Fruit fly (Drosophila melanogaster) S2 (cell line): Measurements from ENCODE around the gene CG5892.

ENCODE experiments used
- CG8478 ChIP-seq: fragments of >200 bp; optimal IDR thresholded peaks from 2 replicates; lab custom pipeline; 2018
- CTCF ChIP-seq, 2 experiments: fragments of >200 bp; optimal IDR thresholded peaks; 2 replicates each; lab custom pipeline; 2018

The CG5892 gene

DNA sequence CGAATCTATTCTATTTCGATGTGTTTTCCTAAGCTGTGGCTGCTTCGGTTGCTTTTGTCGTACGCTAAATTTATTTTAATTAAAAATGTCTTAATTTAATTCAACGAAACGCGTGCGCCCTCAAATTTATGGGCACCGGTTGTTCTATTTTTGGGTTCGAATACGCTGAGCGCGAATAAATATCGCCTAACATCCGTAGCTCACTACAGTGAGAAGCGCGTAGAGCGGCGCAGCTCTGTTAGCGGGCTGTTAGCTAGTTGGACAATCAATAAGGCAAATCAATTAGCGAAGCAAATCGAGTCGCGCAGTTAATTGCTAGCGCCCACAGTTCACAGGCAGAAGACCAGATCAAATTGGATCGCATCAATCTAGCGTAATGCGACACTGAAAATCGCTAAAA lies 32.3 kb upstream of the CG5892 start:
- TF ChIP-seq CTCF (optimal IDR thresholded peaks at IDR 0.05; lab: Kevin White, UChicago) = no peak
- no peak for TF ChIP-seq CG8478 (lab: Kevin White, UChicago)

dm6 chr3R:21214693-21215145 lies 27.7 kb upstream of the CG5892 start, which contains the start of gene Ddrgk1:
Gene Ddrgk1 (plus strand): TSS chr3R:21215079.
- TF ChIP-seq CTCF (optimal IDR thresholded peaks at IDR 0.05; lab: Kevin White, UChicago) (peak; percentile 2 to 19), CG8478 (lab: Kevin White, UChicago) (no peak)

DNA sequence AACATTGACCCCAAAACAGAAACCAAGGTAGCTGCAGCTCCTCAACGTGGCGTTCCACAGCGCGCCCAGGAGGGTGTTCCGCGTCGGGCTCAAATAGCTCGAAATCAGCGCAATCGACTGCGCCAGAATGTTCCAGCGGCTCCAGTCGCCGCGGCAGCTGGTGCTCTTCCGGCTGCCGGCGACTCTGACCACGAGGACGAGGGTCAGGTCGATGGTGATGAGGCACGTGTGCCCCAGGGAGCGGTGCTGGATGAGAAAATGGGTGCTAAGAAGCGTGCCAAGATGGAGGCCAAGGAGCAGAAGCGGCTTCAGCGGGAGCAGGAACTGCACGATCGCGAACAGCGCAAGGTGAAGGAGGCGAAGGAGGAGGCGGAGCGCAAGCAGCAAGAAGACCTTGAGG lies 27.1 kb upstream of the CG5892 start:
- TF ChIP-seq CG8478 (lab: Kevin White, UChicago) (no peak), CTCF (optimal IDR thresholded peaks at IDR 0.05; lab: Kevin White, UChicago) (no peak)

dm6 chr3R:21218733-21219165 lies 23.7 kb upstream of the CG5892 start, which contains the start of the genes Smyd5 and Oga:
Gene Smyd5 (minus strand): TSS chr3R:21218791.
Gene Oga (plus strand): TSS chr3R:21219077.
- TF ChIP-seq CG8478 (lab: Kevin White, UChicago) (no peak), CTCF (optimal IDR thresholded peaks at IDR 0.05; lab: Kevin White, UChicago) (peak in 1 of 2 experiments; percentile 31)

dm6 chr3R:21223453-21224057 lies 18.9 kb upstream of the CG5892 start, which contains the start of the genes CG3337 and Nelf-A:
Gene CG3337 (minus strand): TSS chr3R:21223584.
Gene Nelf-A (plus strand): TSS chr3R:21223704.
- TF ChIP-seq CTCF (optimal IDR thresholded peaks at IDR 0.05; lab: Kevin White, UChicago) = peak; percentile 96 to 98
- TF ChIP-seq CG8478 (lab: Kevin White, UChicago) = no peak

DNA sequence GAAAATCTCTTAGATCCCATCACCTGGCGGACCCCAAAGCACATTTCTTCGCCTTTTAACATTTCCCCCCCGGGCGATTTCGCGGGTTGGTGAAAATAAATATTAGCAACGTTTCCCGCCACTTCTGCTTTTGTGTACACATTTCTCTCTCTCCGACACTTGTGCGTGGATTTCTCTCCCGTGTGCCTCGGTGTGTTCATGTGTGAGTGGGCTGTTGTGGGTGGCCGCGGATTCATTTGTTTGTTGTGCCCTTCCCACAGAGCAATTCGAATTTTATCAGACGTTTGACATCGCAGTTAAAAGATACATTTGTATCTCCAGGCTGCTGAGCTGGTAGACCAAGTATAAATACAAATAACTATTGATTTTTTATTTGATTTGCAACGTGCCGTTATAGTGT lies 18.2 kb upstream of the CG5892 start:
- TF ChIP-seq CTCF (optimal IDR thresholded peaks at IDR 0.05; lab: Kevin White, UChicago) = no peak
- TF ChIP-seq CG8478 (lab: Kevin White, UChicago) = no peak

DNA sequence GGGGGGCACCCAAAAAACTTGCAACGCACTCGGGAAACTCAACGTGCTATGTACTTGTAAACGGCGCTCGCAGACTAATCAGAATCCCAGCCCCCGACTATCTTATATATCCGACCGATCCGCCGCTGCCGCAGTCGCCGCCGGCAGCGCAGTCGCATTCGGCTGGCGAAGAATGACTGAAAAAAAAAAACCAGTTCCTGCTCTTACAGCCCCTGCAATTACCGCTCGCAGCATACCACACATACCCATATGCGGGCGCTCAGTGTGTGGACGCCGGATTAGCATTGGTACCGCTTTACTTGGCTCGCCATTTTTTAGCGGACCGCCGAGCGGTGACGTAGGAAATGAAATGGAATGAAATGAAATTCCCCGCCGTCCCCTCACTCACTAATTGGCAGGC lies 5.3 kb upstream of the CG5892 start, which contains the start of gene e:
TSS of gene e (minus strand) at position 79 of the 400 bp plus-strand sequence.
- TF ChIP-seq CTCF (optimal IDR thresholded peaks at IDR 0.05; lab: Kevin White, UChicago) (no peak), CG8478 (lab: Kevin White, UChicago) (no peak)

DNA sequence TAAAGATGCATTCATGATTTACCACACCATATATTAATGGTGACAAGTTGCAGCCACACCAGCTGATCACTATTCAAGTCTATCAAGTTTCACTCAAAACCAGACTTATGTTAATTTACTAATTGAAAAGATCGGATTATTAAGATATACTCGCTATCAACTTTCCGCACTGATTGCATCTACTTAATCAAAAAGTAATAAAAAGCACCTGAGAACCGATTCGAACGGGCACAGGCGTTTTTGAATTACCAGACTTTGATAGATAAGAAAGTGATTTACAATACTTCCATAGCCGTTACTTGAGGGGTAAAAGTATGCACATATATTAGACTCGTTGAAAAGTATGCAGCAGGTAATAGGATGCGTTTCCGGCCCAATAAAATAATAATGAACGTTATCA lies 1.1 kb upstream of the CG5892 start:
- TF ChIP-seq CG8478 (lab: Kevin White, UChicago) = no peak

DNA sequence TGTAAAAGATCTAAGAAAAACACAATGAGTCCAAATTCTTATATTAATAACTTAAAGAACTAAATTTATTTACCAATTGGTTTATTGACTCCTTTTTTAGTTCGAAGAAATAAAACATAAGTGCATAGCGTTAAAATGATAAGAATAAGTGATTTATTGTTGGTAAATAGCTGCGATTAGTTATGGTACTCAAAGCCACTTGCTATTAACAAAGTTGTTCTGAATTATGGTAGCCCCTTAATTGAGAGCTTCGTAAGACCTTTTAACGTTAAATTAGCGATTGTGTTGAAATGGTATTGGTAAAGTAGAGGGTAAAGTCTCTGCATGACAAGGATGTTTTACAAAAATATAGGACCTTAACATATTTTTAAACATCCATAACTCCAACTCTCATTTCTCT lies 3.4 kb downstream of the CG5892 start:
- no peak for TF ChIP-seq CTCF (optimal IDR thresholded peaks at IDR 0.05; lab: Kevin White, UChicago)
- no peak for TF ChIP-seq CG8478 (lab: Kevin White, UChicago)

dm6 chr3R:21246492-21247061 lies 4.2 kb downstream of the CG5892 start, which contains the start of gene ETHR:
Gene ETHR (plus strand): TSS chr3R:21247011.
- TF ChIP-seq CG8478 (lab: Kevin White, UChicago) = no peak

dm6 chr3R:21252478-21252877 lies 10.1 kb downstream of the CG5892 start:
- TF ChIP-seq CTCF (optimal IDR thresholded peaks at IDR 0.05; lab: Kevin White, UChicago) (peak; percentile 64), CG8478 (lab: Kevin White, UChicago) (no peak)

DNA sequence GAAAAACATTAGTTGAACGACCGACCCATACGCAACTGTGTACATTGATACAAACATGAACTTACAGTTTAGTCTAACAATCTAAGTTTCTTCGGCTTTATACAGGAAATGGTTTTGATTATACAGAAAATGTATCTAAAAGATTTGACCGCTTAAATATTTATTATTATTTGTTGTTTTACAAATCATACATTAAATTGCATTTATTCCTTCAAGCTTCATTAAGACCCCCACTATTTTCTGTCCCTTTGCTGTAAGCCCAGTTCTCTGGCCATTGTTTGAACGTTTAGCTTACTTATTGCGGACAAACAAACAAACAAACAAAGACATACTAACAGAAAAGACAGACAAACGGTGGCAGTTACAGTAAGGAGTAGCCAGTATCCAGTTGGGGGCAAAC lies 11.9 kb downstream of the CG5892 start:
- TF ChIP-seq CG8478 (lab: Kevin White, UChicago) (no peak), CTCF (optimal IDR thresholded peaks at IDR 0.05; lab: Kevin White, UChicago) (no peak)

DNA sequence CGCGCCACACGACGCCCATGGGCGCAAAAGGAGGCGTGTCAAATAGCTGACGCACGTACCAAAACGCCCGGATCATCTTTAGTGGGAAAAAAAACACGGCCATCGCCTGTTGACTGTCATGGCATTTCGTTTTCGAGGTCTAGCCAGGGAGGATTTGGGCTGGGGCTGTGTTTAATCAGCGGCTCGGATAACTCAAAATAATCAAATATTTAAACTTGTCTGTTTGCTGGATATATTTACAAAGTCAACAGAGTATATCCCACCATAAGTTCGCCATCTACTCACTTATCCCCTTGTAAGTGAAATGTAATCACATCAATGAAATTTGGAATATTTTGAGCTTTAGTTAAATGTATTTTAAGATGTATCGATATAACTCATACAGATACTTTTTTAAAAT lies 18.4 kb downstream of the CG5892 start:
- TF ChIP-seq CTCF (optimal IDR thresholded peaks at IDR 0.05; lab: Kevin White, UChicago) = no peak
- no peak for TF ChIP-seq CG8478 (lab: Kevin White, UChicago)

DNA sequence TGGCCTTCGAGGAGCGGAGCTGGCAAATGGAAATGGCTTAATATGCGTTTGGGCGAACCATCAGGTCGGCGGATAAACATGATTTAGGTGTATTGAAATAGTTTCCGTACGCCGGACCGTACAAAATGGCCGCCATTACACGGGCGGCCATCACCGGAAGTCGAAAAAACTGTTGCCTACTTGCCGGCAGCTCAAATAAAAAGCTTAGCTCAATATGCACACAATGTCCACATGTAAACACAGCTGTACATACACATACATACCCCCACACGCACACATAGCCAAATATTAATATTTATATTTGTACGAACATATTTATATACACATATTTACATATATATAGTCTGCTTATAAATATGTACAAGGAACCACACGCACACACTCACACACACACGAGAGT lies 20.8 kb downstream of the CG5892 start:
- TF ChIP-seq CTCF (optimal IDR thresholded peaks at IDR 0.05; lab: Kevin White, UChicago) (no peak), CG8478 (lab: Kevin White, UChicago) (no peak)

DNA sequence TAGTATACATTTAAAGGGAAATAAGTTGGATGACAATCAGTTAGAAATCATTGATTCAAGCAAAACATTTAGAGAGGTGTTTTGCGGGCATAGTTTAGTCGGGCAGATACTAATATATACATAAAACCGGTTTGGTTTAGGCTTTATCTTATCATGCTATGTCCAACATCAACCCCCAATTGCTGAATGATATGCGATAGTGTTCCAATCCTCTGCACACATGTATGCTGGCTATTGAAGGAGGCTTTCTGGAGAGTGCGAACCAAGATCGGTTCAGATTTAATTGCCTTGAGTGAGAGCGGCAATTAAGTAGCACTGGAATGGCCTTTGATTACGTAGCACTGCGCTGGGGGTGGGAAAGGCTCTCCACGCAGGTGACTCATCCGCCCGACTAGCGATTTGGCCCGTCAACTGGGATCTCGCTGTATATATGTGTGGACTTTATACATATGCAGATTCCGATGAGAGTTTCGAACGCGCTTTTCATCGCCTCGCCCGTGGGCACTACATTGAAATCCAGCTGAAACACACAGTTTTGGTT lies 25.6 kb downstream of the CG5892 start:
- no peak for TF ChIP-seq CTCF (optimal IDR thresholded peaks at IDR 0.05; lab: Kevin White, UChicago)
- no peak for TF ChIP-seq CG8478 (lab: Kevin White, UChicago)
